Worm (Caenorhabditis elegans) whole organism, L2 larva: ENCODE results near the gene ccd-5.

Experiments used
- C34F6.9 ChIP-seq: fragments of 150-350 bp; optimal IDR thresholded peaks from 2 replicates; lab custom pipeline; 2014; ENCODE audit warnings: missing biosample characterization, missing genetic modification characterization
- F13H6.1 ChIP-seq: sonication (generic microtip); optimal IDR thresholded peaks from 2 replicates; lab custom pipeline; 2016; ENCODE audit warnings: missing genetic modification characterization, missing compliant biosample characterization
- R02D3.7 ChIP-seq: fragments of 150-350 bp; optimal IDR thresholded peaks from 2 replicates; lab custom pipeline; 2014; ENCODE audit warnings: missing biosample characterization, missing genetic modification characterization
- Y55F3AM.14 ChIP-seq: fragments of 200-800 bp; sonication (Bioruptor generic); optimal IDR thresholded peaks from 2 replicates; lab custom pipeline; 2018; ENCODE audit warnings: mild to moderate bottlenecking, missing genetic modification characterization, missing compliant biosample characterization
- ZK546.5 ChIP-seq: sonication (generic microtip); optimal IDR thresholded peaks from 2 replicates; lab custom pipeline; 2017; ENCODE audit warnings: missing biosample characterization, missing genetic modification characterization
- alr-1 ChIP-seq: fragments of 150-350 bp; optimal IDR thresholded peaks from 2 replicates; lab custom pipeline; 2014; ENCODE audit warnings: missing biosample characterization, missing genetic modification characterization
- aly-2 ChIP-seq: fragments of 150-350 bp; optimal IDR thresholded peaks from 2 replicates; lab custom pipeline; 2014; ENCODE audit warnings: missing biosample characterization, missing genetic modification characterization
- ama-1 ChIP-seq: fragments of 150-350 bp; optimal IDR thresholded peaks from 2 replicates; lab custom pipeline; 2018; ENCODE audit warnings: inconsistent platforms
- blmp-1 ChIP-seq: sonication (generic microtip); optimal IDR thresholded peaks from 2 replicates; lab custom pipeline; 2017; ENCODE audit warnings: missing genetic modification characterization, mild to moderate bottlenecking, missing compliant biosample characterization, antibody characterized with exemption, moderate library complexity; ENCODE audit not compliant: insufficient read depth
- ceh-16 ChIP-seq: fragments of 150-350 bp; optimal IDR thresholded peaks from 2 replicates; lab custom pipeline; 2014; ENCODE audit warnings: missing biosample characterization, missing genetic modification characterization
- ceh-82 ChIP-seq: fragments of 150-350 bp; optimal IDR thresholded peaks from 2 replicates; lab custom pipeline; 2014; ENCODE audit warnings: missing biosample characterization, missing genetic modification characterization
- crh-2 ChIP-seq: sonication (generic microtip); optimal IDR thresholded peaks from 2 replicates; lab custom pipeline; 2017; ENCODE audit warnings: missing biosample characterization, missing genetic modification characterization
- dmd-4 ChIP-seq: sonication (generic microtip); optimal IDR thresholded peaks from 2 replicates; lab custom pipeline; 2017; ENCODE audit warnings: missing biosample characterization, missing genetic modification characterization
- egl-27 ChIP-seq: sonication (generic microtip); optimal IDR thresholded peaks from 3 replicates; lab custom pipeline; 2017; ENCODE audit warnings: missing biosample characterization, missing genetic modification reagents, missing genetic modification characterization
- elt-1 ChIP-seq: fragments of 150-350 bp; optimal IDR thresholded peaks from 2 replicates; lab custom pipeline; 2014; ENCODE audit warnings: missing biosample characterization, missing genetic modification characterization
- elt-3 ChIP-seq: sonication (generic microtip); optimal IDR thresholded peaks from 2 replicates; lab custom pipeline; 2017; ENCODE audit warnings: missing biosample characterization, missing genetic modification characterization
- fos-1 ChIP-seq: fragments of 150-350 bp; optimal IDR thresholded peaks from 2 replicates; lab custom pipeline; 2014; ENCODE audit warnings: missing biosample characterization, missing genetic modification characterization
- gmeb-1 ChIP-seq: fragments of 150-350 bp; optimal IDR thresholded peaks from 2 replicates; lab custom pipeline; 2014; ENCODE audit warnings: missing biosample characterization, missing genetic modification characterization
- lin-11 ChIP-seq: fragments of 150-350 bp; sonication (generic microtip); optimal IDR thresholded peaks from 2 replicates; lab custom pipeline; 2014; ENCODE audit warnings: missing biosample characterization, missing genetic modification characterization, inconsistent platforms, mixed read lengths
- lin-13 ChIP-seq: fragments of 150-350 bp; optimal IDR thresholded peaks from 2 replicates; lab custom pipeline; 2014; ENCODE audit warnings: missing biosample characterization, missing genetic modification reagents, missing genetic modification characterization
- lin-39 ChIP-seq: fragments of 150-350 bp; optimal IDR thresholded peaks from 2 replicates; lab custom pipeline; 2014; ENCODE audit warnings: missing biosample characterization, missing genetic modification reagents, missing genetic modification characterization
- lsy-2 ChIP-seq, 2 experiments: fragments of 150-350 bp in 1 of 2; sonication (generic microtip) in 1 of 2; optimal IDR thresholded peaks; 2 replicates each; lab custom pipeline; 2014 to 2017; ENCODE audit warnings: missing biosample characterization in 2 of 2, missing genetic modification characterization in 2 of 2
- mab-5 ChIP-seq: fragments of 150-350 bp; optimal IDR thresholded peaks from 2 replicates; lab custom pipeline; 2014; ENCODE audit warnings: missing biosample characterization, missing genetic modification characterization
- mbf-1 ChIP-seq: sonication (generic microtip); optimal IDR thresholded peaks from 2 replicates; lab custom pipeline; 2017; ENCODE audit warnings: missing biosample characterization, missing genetic modification characterization
- mdl-1 ChIP-seq, 2 experiments: fragments of 150-350 bp in 1 of 2; sonication (generic microtip) in 1 of 2; optimal IDR thresholded peaks; 2 replicates each; lab custom pipeline; 2017; ENCODE audit warnings: missing biosample characterization in 2 of 2, missing genetic modification characterization in 2 of 2
- nhr-10 ChIP-seq: sonication (generic microtip); optimal IDR thresholded peaks from 2 replicates; lab custom pipeline; 2017; ENCODE audit warnings: missing biosample characterization, missing genetic modification characterization
- nhr-11 ChIP-seq: fragments of 150-350 bp; optimal IDR thresholded peaks from 2 replicates; lab custom pipeline; 2014; ENCODE audit warnings: missing biosample characterization, missing genetic modification characterization
- nhr-12 ChIP-seq: fragments of 150-350 bp; optimal IDR thresholded peaks from 2 replicates; lab custom pipeline; 2014; ENCODE audit warnings: missing biosample characterization, missing genetic modification characterization
- nhr-129 ChIP-seq: fragments of 150-350 bp; optimal IDR thresholded peaks from 2 replicates; lab custom pipeline; 2014; ENCODE audit warnings: missing biosample characterization, missing genetic modification characterization
- nhr-21 ChIP-seq: fragments of 150-350 bp; optimal IDR thresholded peaks from 2 replicates; lab custom pipeline; 2014; ENCODE audit warnings: missing biosample characterization, missing genetic modification characterization
- nhr-23 ChIP-seq: fragments of 150-350 bp; optimal IDR thresholded peaks from 2 replicates; lab custom pipeline; 2014; ENCODE audit warnings: missing biosample characterization, missing genetic modification reagents, missing genetic modification characterization
- nhr-237 ChIP-seq: fragments of 150-350 bp; optimal IDR thresholded peaks from 2 replicates; lab custom pipeline; 2014; ENCODE audit warnings: missing biosample characterization, missing genetic modification characterization
- nhr-25 ChIP-seq: fragments of 150-350 bp; sonication (generic microtip); optimal IDR thresholded peaks from 3 replicates; lab custom pipeline; 2014; ENCODE audit warnings: missing biosample characterization, missing genetic modification characterization
- nhr-6 ChIP-seq: fragments of 150-350 bp; optimal IDR thresholded peaks from 2 replicates; lab custom pipeline; 2014; ENCODE audit warnings: missing biosample characterization, missing genetic modification characterization
- nhr-77 ChIP-seq: fragments of 150-350 bp; optimal IDR thresholded peaks from 2 replicates; lab custom pipeline; 2014; ENCODE audit warnings: missing biosample characterization, missing genetic modification characterization
- peb-1 ChIP-seq: fragments of 150-350 bp; optimal IDR thresholded peaks from 2 replicates; lab custom pipeline; 2014; ENCODE audit warnings: missing biosample characterization, missing genetic modification characterization
- sem-4 ChIP-seq: fragments of 150-350 bp; optimal IDR thresholded peaks from 2 replicates; lab custom pipeline; 2014; ENCODE audit warnings: missing biosample characterization, missing genetic modification reagents, missing genetic modification characterization
- skn-1 ChIP-seq: sonication (generic microtip); optimal IDR thresholded peaks from 2 replicates; lab custom pipeline; 2017; ENCODE audit warnings: missing biosample characterization, missing genetic modification characterization
- sma-3 ChIP-seq: sonication (generic microtip); optimal IDR thresholded peaks from 2 replicates; lab custom pipeline; 2016; ENCODE audit warnings: missing genetic modification reagents, missing genetic modification characterization, missing compliant biosample characterization
- sma-9 ChIP-seq, 2 experiments: fragments of 150-350 bp in 1 of 2; sonication (generic microtip) in 1 of 2; optimal IDR thresholded peaks; 2 replicates each; lab custom pipeline; 2014 to 2016; ENCODE audit warnings: missing genetic modification characterization in 2 of 2, mild to moderate bottlenecking in 1 of 2, missing biosample characterization in 1 of 2, missing compliant biosample characterization in 1 of 2, missing genetic modification reagents in 1 of 2, moderate library complexity in 1 of 2
- snpc-4 ChIP-seq: fragments of 150-350 bp; optimal IDR thresholded peaks from 2 replicates; lab custom pipeline; 2014; ENCODE audit warnings: missing biosample characterization, missing genetic modification characterization
- unc-39 ChIP-seq: fragments of 150-350 bp; optimal IDR thresholded peaks from 2 replicates; lab custom pipeline; 2014; ENCODE audit warnings: missing biosample characterization, missing genetic modification characterization
- unc-55 ChIP-seq: fragments of 150-350 bp; sonication (generic microtip); optimal IDR thresholded peaks from 3 replicates; lab custom pipeline; 2014; ENCODE audit warnings: missing biosample characterization, missing genetic modification reagents, missing genetic modification characterization
- unc-62 ChIP-seq: fragments of 150-350 bp; optimal IDR thresholded peaks from 2 replicates; lab custom pipeline; 2014; ENCODE audit warnings: missing biosample characterization, missing genetic modification reagents, missing genetic modification characterization
- zag-1 ChIP-seq: fragments of 150-350 bp; optimal IDR thresholded peaks from 2 replicates; lab custom pipeline; 2014; ENCODE audit warnings: missing biosample characterization, missing genetic modification characterization
- ztf-1 ChIP-seq: fragments of 200-800 bp; sonication (Bioruptor generic); conservative IDR thresholded peaks from 2 replicates; pipeline ENCODE4 v1.3.6; 2022; ENCODE audit warnings: missing genetic modification characterization, missing compliant biosample characterization
- ztf-11 ChIP-seq: sonication (generic microtip); optimal IDR thresholded peaks from 2 replicates; lab custom pipeline; 2017; ENCODE audit warnings: missing biosample characterization, missing genetic modification characterization
- ztf-4 ChIP-seq: fragments of 150-350 bp; optimal IDR thresholded peaks from 2 replicates; lab custom pipeline; 2014; ENCODE audit warnings: missing biosample characterization, missing genetic modification characterization

The ccd-5 gene

DNA sequence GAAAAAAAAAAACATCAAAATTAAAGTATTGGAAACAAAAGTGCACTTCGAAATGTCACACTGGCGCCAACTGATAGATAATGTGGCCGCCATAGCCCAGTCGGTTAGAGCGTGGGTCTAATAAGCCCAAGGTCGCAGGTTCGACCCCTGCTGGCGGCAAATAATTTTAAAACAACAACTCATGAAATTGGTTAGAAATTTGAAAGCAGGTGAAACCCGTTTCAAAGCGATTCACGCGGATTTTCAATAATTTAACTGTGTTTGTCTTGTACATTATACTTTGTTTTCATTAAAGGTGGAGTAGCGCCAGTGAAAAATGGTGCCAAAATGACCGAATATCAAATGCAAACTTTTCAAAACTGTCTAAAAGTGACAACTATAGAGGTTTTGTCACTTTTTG is 41.2 kb downstream of the ccd-5 start:
- no peak for TF ChIP-seq ceh-82 (tag; lab: Kevin White, UChicago)
- no peak for TF ChIP-seq C34F6.9 (tag; lab: Kevin White, UChicago)
- peak; percentile 39 for TF ChIP-seq F13H6.1
- no peak for TF ChIP-seq elt-3
- no peak for TF ChIP-seq unc-55 (GFP tag; lab: Kevin White, UChicago)
- TF ChIP-seq ZK546.5 = no peak
- TF ChIP-seq sma-9 (GFP tag; optimal IDR thresholded peaks at IDR 0.05; lab: Kevin White, UChicago) = peak; percentile 51
- no peak for TF ChIP-seq sma-9 (tag; optimal IDR thresholded peaks at IDR 0.05; lab: Kevin White, UChicago)
- no peak for TF ChIP-seq mbf-1 (tag; lab: Kevin White, UChicago)
- TF ChIP-seq lin-13 = no peak
- no peak for TF ChIP-seq alr-1
- no peak for TF ChIP-seq nhr-25 (tag; lab: Kevin White, UChicago)
- TF ChIP-seq egl-27 (tag; lab: Kevin White, UChicago) = no peak
- no peak for TF ChIP-seq sem-4 (tag; lab: Kevin White, UChicago)
- no peak for TF ChIP-seq mab-5 (tag; lab: Kevin White, UChicago)
- TF ChIP-seq nhr-129 (tag; lab: Kevin White, UChicago) = peak; percentile 20
- no peak for TF ChIP-seq ama-1 (lab: Kevin White, UChicago)
- no peak for TF ChIP-seq dmd-4
- TF ChIP-seq nhr-23 (tag; lab: Kevin White, UChicago) = no peak
- no peak for TF ChIP-seq gmeb-1 (tag; lab: Kevin White, UChicago)
- no peak for TF ChIP-seq peb-1 (tag; lab: Kevin White, UChicago)
- no peak for TF ChIP-seq nhr-10 (tag; lab: Kevin White, UChicago)
- TF ChIP-seq fos-1 = peak; percentile 48
- TF ChIP-seq elt-1 (tag; lab: Kevin White, UChicago) = no peak
- TF ChIP-seq lin-39 (tag; lab: Kevin White, UChicago) = no peak
- TF ChIP-seq ztf-11 (tag; lab: Kevin White, UChicago) = no peak
- TF ChIP-seq nhr-12 (tag; lab: Kevin White, UChicago) = no peak
- no peak for TF ChIP-seq aly-2 (tag; lab: Kevin White, UChicago)
- TF ChIP-seq sma-3 (GFP tag; lab: Kevin White, UChicago) = peak; percentile 27
- TF ChIP-seq ztf-4 (tag; lab: Kevin White, UChicago) = peak; percentile 34
- TF ChIP-seq nhr-11 (tag; lab: Kevin White, UChicago) = no peak
- no peak for TF ChIP-seq nhr-237 (tag; lab: Kevin White, UChicago)
- TF ChIP-seq lsy-2 (tag; optimal IDR thresholded peaks at IDR 0.05; lab: Kevin White, UChicago) = peak in 1 of 2 experiments; percentile 30
- no peak for TF ChIP-seq zag-1
- no peak for TF ChIP-seq ztf-1 (GFP tag; lab: Robert Waterston, UW)
- no peak for TF ChIP-seq snpc-4 (tag; lab: Kevin White, UChicago)
- no peak for TF ChIP-seq nhr-6
- TF ChIP-seq nhr-77 (tag; lab: Kevin White, UChicago) = no peak
- TF ChIP-seq blmp-1 (tag; lab: Kevin White, UChicago) = peak; percentile 5
- TF ChIP-seq lin-11 (tag; lab: Kevin White, UChicago) = no peak
- TF ChIP-seq unc-39 (tag; lab: Kevin White, UChicago) = no peak
- peak; percentile 54 for TF ChIP-seq crh-2 (tag; lab: Kevin White, UChicago)
- no peak for TF ChIP-seq skn-1 (tag; lab: Kevin White, UChicago)
- no peak for TF ChIP-seq mdl-1 (tag; optimal IDR thresholded peaks at IDR 0.05; lab: Kevin White, UChicago)
- peak; percentile 45 for TF ChIP-seq Y55F3AM.14 (GFP tag; lab: Kevin White, UChicago)
- no peak for TF ChIP-seq R02D3.7 (tag; lab: Kevin White, UChicago)
- no peak for TF ChIP-seq unc-62 (GFP tag; lab: Kevin White, UChicago)
- TF ChIP-seq ceh-16 (tag; lab: Kevin White, UChicago) = no peak
- TF ChIP-seq nhr-21 (tag; lab: Kevin White, UChicago) = peak; percentile 34
